Worm (Caenorhabditis elegans) whole organism, late embryonic: ENCODE results near the gene asd-1.

Experiments
- C08G9.2 ChIP-seq: sonication (generic microtip); optimal IDR thresholded peaks from 2 replicates; lab custom pipeline; 2016; ENCODE audit warnings: mild to moderate bottlenecking, missing genetic modification characterization, moderate library complexity, missing compliant biosample characterization
- Y22D7AL.16 ChIP-seq: sonication (generic microtip); optimal IDR thresholded peaks from 2 replicates; lab custom pipeline; 2016; ENCODE audit warnings: missing genetic modification characterization, missing compliant biosample characterization
- ceh-14 ChIP-seq: sonication (generic microtip); optimal IDR thresholded peaks from 2 replicates; lab custom pipeline; 2016; ENCODE audit warnings: missing genotype, missing genetic modification characterization, missing compliant biosample characterization
- ceh-22 ChIP-seq: sonication (generic microtip); optimal IDR thresholded peaks from 2 replicates; lab custom pipeline; 2017; ENCODE audit warnings: missing biosample characterization, missing genetic modification characterization
- ceh-24 ChIP-seq: sonication (generic microtip); optimal IDR thresholded peaks from 2 replicates; lab custom pipeline; 2016; ENCODE audit warnings: mild to moderate bottlenecking, missing genetic modification characterization, missing compliant biosample characterization
- dve-1 ChIP-seq: sonication (generic microtip); optimal IDR thresholded peaks from 2 replicates; lab custom pipeline; 2017; ENCODE audit warnings: antibody characterized with exemption, mild to moderate bottlenecking, missing genetic modification characterization, missing compliant biosample characterization
- elt-4 ChIP-seq: sonication (generic microtip); optimal IDR thresholded peaks from 2 replicates; lab custom pipeline; 2016; ENCODE audit warnings: missing genetic modification characterization, missing compliant biosample characterization
- lim-6 ChIP-seq: sonication (generic microtip); optimal IDR thresholded peaks from 2 replicates; lab custom pipeline; 2016; ENCODE audit warnings: missing genetic modification characterization, missing compliant biosample characterization
- nhr-11 ChIP-seq: fragments of 150-350 bp; optimal IDR thresholded peaks from 2 replicates; lab custom pipeline; 2014; ENCODE audit warnings: missing biosample characterization, missing genetic modification characterization
- pqm-1 ChIP-seq: sonication (generic microtip); optimal IDR thresholded peaks from 2 replicates; lab custom pipeline; 2016; ENCODE audit warnings: missing genetic modification characterization, missing compliant biosample characterization
- unc-3 ChIP-seq, 2 experiments: fragments of 200-800 bp in 1 of 2; sonication (Bioruptor generic) in 1 of 2; sonication (generic microtip) in 1 of 2; conservative IDR thresholded peaks in 1 of 2; optimal IDR thresholded peaks in 1 of 2; 2 replicates each; pipeline versions ENCODE4 v1.3.6 to Lab custom; 2016 to 2022; ENCODE audit warnings: missing compliant biosample characterization in 2 of 2, missing genetic modification characterization in 2 of 2, missing genetic modification reagents in 1 of 2
- unc-86 ChIP-seq: sonication (generic microtip); optimal IDR thresholded peaks from 2 replicates; lab custom pipeline; 2016; ENCODE audit warnings: missing genetic modification characterization, missing compliant biosample characterization

The asd-1 gene

DNA sequence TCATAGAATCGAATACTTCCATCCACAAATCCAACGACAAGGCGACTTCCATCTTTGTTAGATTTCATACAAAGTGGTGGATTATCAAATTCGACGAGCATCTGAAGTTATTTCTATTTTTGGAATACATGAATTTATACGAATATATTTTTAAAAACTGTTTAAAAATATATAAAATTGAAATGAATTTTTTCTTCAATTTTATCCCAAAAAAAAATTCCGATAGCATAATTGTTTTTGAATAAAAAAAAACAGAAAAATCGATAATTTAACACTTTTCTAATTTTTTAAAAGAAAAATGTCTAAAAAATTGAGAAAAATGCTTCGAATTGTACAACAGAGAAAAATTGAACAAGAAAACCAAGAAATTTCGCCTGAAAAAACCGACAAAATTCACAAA is 50.5 kb downstream of the asd-1 start, which contains the start of gene Y44F5A.1:
TSS of gene Y44F5A.1 (minus strand) at position 101 of the 400 bp plus-strand sequence.
- no peak for TF ChIP-seq ceh-22
- no peak for TF ChIP-seq lim-6 (tag; lab: Kevin White, UChicago)
- no peak for TF ChIP-seq ceh-24 (tag; lab: Kevin White, UChicago)
- TF ChIP-seq ceh-14 (tag; lab: Kevin White, UChicago) = no peak
- TF ChIP-seq C08G9.2 (tag; lab: Kevin White, UChicago) = no peak
- TF ChIP-seq unc-3 (GFP tag; conservative IDR thresholded peaks at IDR 0.05; lab: Robert Waterston, UW) = no peak
- TF ChIP-seq unc-3 (tag; optimal IDR thresholded peaks at IDR 0.05; lab: Kevin White, UChicago) = no peak
- no peak for TF ChIP-seq Y22D7AL.16 (tag; lab: Kevin White, UChicago)
- TF ChIP-seq unc-86 (tag; lab: Kevin White, UChicago) = no peak
- TF ChIP-seq dve-1 (tag; lab: Kevin White, UChicago) = no peak
- TF ChIP-seq nhr-11 (tag; lab: Kevin White, UChicago) = no peak
- no peak for TF ChIP-seq elt-4
- TF ChIP-seq pqm-1 = no peak
